Worm (Caenorhabditis elegans) whole organism, L4/young adult: ENCODE results near the gene clec-166.

ENCODE experiments used
- W03F9.2 ChIP-seq: fragments of 150-350 bp; optimal IDR thresholded peaks from 2 replicates; lab custom pipeline; 2014; ENCODE audit warnings: missing biosample characterization, missing genetic modification characterization
- dao-5 ChIP-seq: sonication (generic microtip); optimal IDR thresholded peaks from 2 replicates; lab custom pipeline; 2016; ENCODE audit warnings: missing genotype, missing genetic modification characterization, moderate library complexity, missing compliant biosample characterization
- him-1 ChIP-seq: sonication (generic microtip); optimal IDR thresholded peaks from 2 replicates; lab custom pipeline; 2016; ENCODE audit warnings: missing genotype, missing genetic modification reagents, missing genetic modification characterization, missing compliant biosample characterization

Gene clec-166

ce11 chrIV:1256723-1257122 lies 5.6 kb upstream of the clec-166 start, which contains the start of gene clec-168:
TSS of gene clec-168 (plus strand) at chrIV:1256969.
- TF ChIP-seq W03F9.2 (tag; lab: Kevin White, UChicago) (no peak), dao-5 (tag; lab: Kevin White, UChicago) (no peak), him-1 (no peak)

ce11 chrIV:1255632-1256031 lies 4.5 kb upstream of the clec-166 start, which contains the start of gene clec-167:
TSS of gene clec-167 (minus strand) at chrIV:1255732.
- TF ChIP-seq dao-5 (tag; lab: Kevin White, UChicago): no peak
- no peak for TF ChIP-seq him-1
- no peak for TF ChIP-seq W03F9.2 (tag; lab: Kevin White, UChicago)

- TF ChIP-seq him-1 (no peak), W03F9.2 (tag; lab: Kevin White, UChicago) (no peak), dao-5 (tag; lab: Kevin White, UChicago) (no peak)
Observed at ce11 chrIV:1246762-1247436, 4.2 kb downstream of the clec-166 start, which contains the start of the genes clec-165 and F38A1.11. TSS of gene clec-165 (minus strand) at chrIV:1246886. TSS of gene F38A1.11 (plus strand) at chrIV:1247386.

ce11 chrIV:1245244-1245643 lies 5.9 kb downstream of the clec-166 start, which contains the start of gene F38A1.9:
TSS of gene F38A1.9 (minus strand) at chrIV:1245344.
- TF ChIP-seq dao-5 (tag; lab: Kevin White, UChicago): no peak
- no peak for TF ChIP-seq W03F9.2 (tag; lab: Kevin White, UChicago)
- no peak for TF ChIP-seq him-1

ce11 chrIV:1243295-1243694 lies 7.8 kb downstream of the clec-166 start, which contains the start of gene F38A1.15:
TSS of gene F38A1.15 (minus strand) at chrIV:1243395.
- TF ChIP-seq W03F9.2 (tag; lab: Kevin White, UChicago) (no peak), dao-5 (tag; lab: Kevin White, UChicago) (no peak), him-1 (no peak)

ce11 chrIV:1239686-1240085 lies 11.5 kb downstream of the clec-166 start, which contains the start of gene F38A1.8:
TSS of gene F38A1.8 (minus strand) at chrIV:1239852.
- TF ChIP-seq dao-5 (tag; lab: Kevin White, UChicago) (no peak), him-1 (no peak), W03F9.2 (tag; lab: Kevin White, UChicago) (no peak)

- TF ChIP-seq dao-5 (tag; lab: Kevin White, UChicago) (no peak), him-1 (no peak), W03F9.2 (tag; lab: Kevin White, UChicago) (no peak)
Observed at ce11 chrIV:1238147-1238546, 13.0 kb downstream of the clec-166 start.

ce11 chrIV:1235785-1236184 lies 15.4 kb downstream of the clec-166 start:
- TF ChIP-seq W03F9.2 (tag; lab: Kevin White, UChicago) (no peak), dao-5 (tag; lab: Kevin White, UChicago) (no peak), him-1 (no peak)

- TF ChIP-seq W03F9.2 (tag; lab: Kevin White, UChicago) (no peak), him-1 (no peak), dao-5 (tag; lab: Kevin White, UChicago) (no peak)
Observed at ce11 chrIV:1234780-1235179, 16.4 kb downstream of the clec-166 start.

- TF ChIP-seq W03F9.2 (tag; lab: Kevin White, UChicago): no peak
- no peak for TF ChIP-seq him-1
- no peak for TF ChIP-seq dao-5 (tag; lab: Kevin White, UChicago)
Observed at ce11 chrIV:1232419-1233145, 18.6 kb downstream of the clec-166 start.

ce11 chrIV:1231589-1231988 lies 19.6 kb downstream of the clec-166 start, which contains the start of gene W09G12.6:
TSS of gene W09G12.6 (plus strand) at chrIV:1231889.
- TF ChIP-seq dao-5 (tag; lab: Kevin White, UChicago): no peak
- no peak for TF ChIP-seq him-1

- TF ChIP-seq him-1 (no peak), W03F9.2 (tag; lab: Kevin White, UChicago) (no peak)
Observed at ce11 chrIV:1228675-1229130, 22.4 kb downstream of the clec-166 start, which contains the start of gene W09G12.7. TSS of gene W09G12.7 (plus strand) at chrIV:1229080.

ce11 chrIV:1225596-1226232 lies 25.4 kb downstream of the clec-166 start, which contains the start of gene W09G12.8:
TSS of gene W09G12.8 (plus strand) at chrIV:1226182.
- no peak for TF ChIP-seq W03F9.2 (tag; lab: Kevin White, UChicago)
- TF ChIP-seq him-1: no peak
- no peak for TF ChIP-seq dao-5 (tag; lab: Kevin White, UChicago)
